Fruit fly (Drosophila melanogaster): ENCODE results near the gene CG34164.
A peak's percentile ranks its signal among the peaks of the same experiment; 100 is the strongest.

The CG34164 gene

dm6 chr2L:12027435-12027834 is 28.7 kb upstream of the CG34164 start, which contains the start of gene dmGlut (continued):
- TF ChIP-seq unpg (GFP tag; optimal IDR thresholded peaks at IDR 0.05): no peak
- TF ChIP-seq CG6765 (GFP tag; optimal IDR thresholded peaks at IDR 0.05): no peak
- TF ChIP-seq Ets65A (GFP tag): peak; percentile 64
- TF ChIP-seq Aef1 (GFP tag; IDR thresholded peaks at IDR 0.05): no peak
- no peak for TF ChIP-seq CG10274 (GFP tag; optimal IDR thresholded peaks at IDR 0.05)
- TF ChIP-seq CG18011 (GFP tag; optimal IDR thresholded peaks at IDR 0.05): no peak
- no peak for TF ChIP-seq CG32767 (GFP tag; IDR thresholded peaks at IDR 0.05)
- no peak for TF ChIP-seq C15 (GFP tag; IDR thresholded peaks at IDR 0.05)
- no peak for TF ChIP-seq Tbp (GFP tag; optimal IDR thresholded peaks at IDR 0.05)
- TF ChIP-seq Med (GFP tag): peak; percentile 42
- no peak for TF ChIP-seq CG3065 (GFP tag; optimal IDR thresholded peaks at IDR 0.05)
- no peak for TF ChIP-seq CG10147 (GFP tag; optimal IDR thresholded peaks at IDR 0.05)
- TF ChIP-seq Ada2b (GFP tag; IDR thresholded peaks at IDR 0.05): no peak
- no peak for TF ChIP-seq gce (GFP tag; IDR thresholded peaks at IDR 0.05)
- no peak for TF ChIP-seq dimm (GFP tag; IDR thresholded peaks at IDR 0.05)
- 0 out of 3 replicates have a peak, but pooled peaks have one; percentile 19 for TF ChIP-seq Optix (GFP tag; IDR thresholded peaks at IDR 0.05)
- TF ChIP-seq HmgD (GFP tag; optimal IDR thresholded peaks at IDR 0.05): no peak
- no peak for TF ChIP-seq dysf (GFP tag; IDR thresholded peaks at IDR 0.05)

dm6 chr2L:12028102-12028501 is 28.0 kb upstream of the CG34164 start:
- TF ChIP-seq stwl (tag; optimal IDR thresholded peaks at IDR 0.05): no peak
- TF ChIP-seq Hand (GFP tag; optimal IDR thresholded peaks at IDR 0.05): no peak
- peak; percentile 63 for TF ChIP-seq Med (GFP tag)
- TF ChIP-seq chinmo (GFP tag; IDR thresholded peaks at IDR 0.05; ENCODE audit: partially characterized antibody): 0 out of 4 replicates have a peak, but pooled peaks have one; percentile 34
- peak; percentile 51 for TF ChIP-seq kni (GFP tag; optimal IDR thresholded peaks at IDR 0.05)
- peak; percentile 50 for TF ChIP-seq sd (tag; optimal IDR thresholded peaks at IDR 0.05)
- TF ChIP-seq CG11456 (GFP tag; IDR thresholded peaks at IDR 0.05): 0 out of 3 replicates have a peak, but pooled peaks have one; percentile 21
- no peak for TF ChIP-seq fu2 (GFP tag; optimal IDR thresholded peaks at IDR 0.05)
- peak; percentile 24 for TF ChIP-seq sens (GFP tag)
- TF ChIP-seq D19B (GFP tag; optimal IDR thresholded peaks at IDR 0.05): peak; percentile 46

- TF ChIP-seq CG3995 (GFP tag; optimal IDR thresholded peaks at IDR 0.05) (no peak), luna (GFP tag; optimal IDR thresholded peaks at IDR 0.05) (no peak), Kr (GFP tag; optimal IDR thresholded peaks at IDR 0.05) (no peak), Pdp1 (GFP tag; optimal IDR thresholded peaks at IDR 0.05) (peak in 1 of 2 experiments; percentile 43), Xrp1 (GFP tag; IDR thresholded peaks at IDR 0.05) (no peak), yki (optimal IDR thresholded peaks at IDR 0.05) (no peak), lmd (GFP tag; IDR thresholded peaks at IDR 0.05) (no peak), Drgx (GFP tag; IDR thresholded peaks at IDR 0.05) (no peak), crol (GFP tag; IDR thresholded peaks at IDR 0.05) (0 out of 2 replicates have a peak, but pooled peaks have one; percentile 22), Eip74EF (GFP tag; optimal IDR thresholded peaks at IDR 0.05) (peak in 1 of 2 experiments; percentile 69), pnt (GFP tag; optimal IDR thresholded peaks at IDR 0.05) (no peak), pita (GFP tag; optimal IDR thresholded peaks at IDR 0.05) (no peak), Hmr (GFP tag; optimal IDR thresholded peaks at IDR 0.05) (no peak), CG10654 (GFP tag; optimal IDR thresholded peaks at IDR 0.05) (no peak), NC2α (GFP tag; optimal IDR thresholded peaks at IDR 0.05) (no peak), toy (GFP tag; IDR thresholded peaks at IDR 0.05) (no peak), gem (tag; optimal IDR thresholded peaks at IDR 0.05) (no peak), exex (tag; optimal IDR thresholded peaks at IDR 0.05) (peak; percentile 69), CG31224 (GFP tag; IDR thresholded peaks at IDR 0.05) (no peak), CoRest (tag; optimal IDR thresholded peaks at IDR 0.05) (no peak), Usf (GFP tag; optimal IDR thresholded peaks at IDR 0.05) (no peak), crp (GFP tag; optimal IDR thresholded peaks at IDR 0.05) (no peak), CG11456 (GFP tag; IDR thresholded peaks at IDR 0.05) (no peak), sug (tag; optimal IDR thresholded peaks at IDR 0.05) (peak; percentile 43)
Measured at dm6 chr2L:12028808-12029207, 27.3 kb upstream of the CG34164 start.
